Fruit fly (Drosophila melanogaster) whole organism, embryonic: ENCODE data around the gene CG13457.

Experiments
- Adf1 ChIP-seq: fragments of 200-800 bp; sonication (Bioruptor generic); IDR thresholded peaks from 2 replicates; pipeline ENCODE4 v1.3.6; 2022; ENCODE audit warnings: missing biosample characterization, missing genetic modification characterization
- Antp ChIP-seq: fragments of 200-800 bp; sonication (Bioruptor generic); optimal IDR thresholded peaks from 3 replicates; lab custom pipeline; 2016; ENCODE audit warnings: missing biosample characterization, missing genetic modification characterization
- Atf-2 ChIP-seq: fragments of 200-800 bp; sonication (Bioruptor generic); optimal IDR thresholded peaks from 2 replicates; lab custom pipeline; 2016; ENCODE audit warnings: missing biosample characterization, missing genetic modification characterization
- B-H2 ChIP-seq: fragments of 200-800 bp; sonication (Bioruptor generic); optimal IDR thresholded peaks from 2 replicates; lab custom pipeline; 2018; ENCODE audit warnings: missing biosample characterization, mild to moderate bottlenecking, missing genetic modification characterization
- Blimp-1 ChIP-seq: fragments of 200-800 bp; sonication (Bioruptor generic); optimal IDR thresholded peaks from 3 replicates; lab custom pipeline; 2018; ENCODE audit warnings: missing biosample characterization, missing genetic modification characterization, mild to moderate bottlenecking, moderate library complexity, missing genetic modification reagents
- CG10209 ChIP-seq: fragments of 200-800 bp; sonication (Bioruptor generic); optimal IDR thresholded peaks from 3 replicates; lab custom pipeline; 2017; ENCODE audit warnings: missing biosample characterization, mild to moderate bottlenecking, missing genetic modification characterization, missing genetic modification reagents
- CG1024 ChIP-seq: fragments of 200-800 bp; sonication (Bioruptor generic); IDR thresholded peaks from 2 replicates; pipeline ENCODE4 v1.3.6; 2022; ENCODE audit warnings: missing biosample characterization, missing genetic modification characterization
- CG10321 ChIP-seq: fragments of 200-800 bp; sonication (Bioruptor generic); IDR thresholded peaks from 2 replicates; pipeline ENCODE4 v1.3.6; 2022; ENCODE audit warnings: missing biosample characterization, missing genetic modification characterization
- CG12391 ChIP-seq: fragments of 200-800 bp; sonication (Bioruptor generic); optimal IDR thresholded peaks from 3 replicates; lab custom pipeline; 2018; ENCODE audit warnings: missing biosample characterization, mild to moderate bottlenecking, missing genetic modification characterization, moderate library complexity
- CG12659 ChIP-seq: fragments of 200-800 bp; sonication (Bioruptor generic); optimal IDR thresholded peaks from 3 replicates; lab custom pipeline; 2017; ENCODE audit warnings: mild to moderate bottlenecking, missing biosample characterization, missing genetic modification reagents, missing genetic modification characterization
- CG13424 ChIP-seq: fragments of 200-800 bp; sonication (Bioruptor generic); optimal IDR thresholded peaks from 2 replicates; lab custom pipeline; 2019; ENCODE audit warnings: missing biosample characterization, mild to moderate bottlenecking, missing genetic modification characterization, moderate library complexity
- CG15011 ChIP-seq: fragments of 200-800 bp; sonication (Bioruptor generic); optimal IDR thresholded peaks from 3 replicates; lab custom pipeline; 2018; ENCODE audit warnings: missing biosample characterization, mild to moderate bottlenecking, missing genetic modification characterization
- CG15514 ChIP-seq: fragments of 200-800 bp; sonication (Bioruptor generic); optimal IDR thresholded peaks from 3 replicates; lab custom pipeline; 2017; ENCODE audit warnings: missing biosample characterization, missing genetic modification characterization, mild to moderate bottlenecking, moderate library complexity, missing genetic modification reagents
- CG17912 ChIP-seq: fragments of 200-800 bp; sonication (Bioruptor generic); optimal IDR thresholded peaks from 2 replicates; lab custom pipeline; 2018; ENCODE audit warnings: missing biosample characterization, mild to moderate bottlenecking, missing genetic modification characterization
- CG2199 ChIP-seq: fragments of 200-800 bp; sonication (Bioruptor generic); IDR thresholded peaks from 3 replicates; pipeline ENCODE4 v1.3.6; 2022; ENCODE audit warnings: missing biosample characterization, missing genetic modification characterization
- CG3065 ChIP-seq: fragments of 200-800 bp; sonication (Bioruptor generic); optimal IDR thresholded peaks from 2 replicates; lab custom pipeline; 2016; ENCODE audit warnings: missing biosample characterization, missing genetic modification characterization
- CG3281 ChIP-seq: fragments of 200-800 bp; sonication (Bioruptor generic); optimal IDR thresholded peaks from 3 replicates; lab custom pipeline; 2017; ENCODE audit warnings: missing biosample characterization, mild to moderate bottlenecking, missing genetic modification characterization
- CG6689 ChIP-seq: fragments of 200-800 bp; sonication (Bioruptor generic); IDR thresholded peaks from 2 replicates; pipeline ENCODE4 v1.3.6; 2022; ENCODE audit warnings: missing biosample characterization, missing genetic modification characterization
- CG8388 ChIP-seq: fragments of 200-800 bp; sonication (Bioruptor generic); optimal IDR thresholded peaks from 2 replicates; lab custom pipeline; 2019; ENCODE audit warnings: missing biosample characterization, mild to moderate bottlenecking, missing genetic modification characterization, moderate library complexity
- CG9932 ChIP-seq: fragments of 200-800 bp; sonication (Bioruptor generic); IDR thresholded peaks from 2 replicates; pipeline ENCODE4 v1.3.6; 2022; ENCODE audit warnings: missing biosample characterization, missing genetic modification characterization
- D19A ChIP-seq: fragments of 200-800 bp; optimal IDR thresholded peaks from 3 replicates; lab custom pipeline; 2019; ENCODE audit warnings: missing biosample characterization, mild to moderate bottlenecking, missing genetic modification characterization, moderate library complexity
- Doc2 ChIP-seq: fragments of 200-800 bp; sonication (Bioruptor generic); IDR thresholded peaks from 2 replicates; pipeline ENCODE4 v1.3.6; 2022; ENCODE audit warnings: missing biosample characterization, missing genetic modification characterization
- Doc3 ChIP-seq: fragments of 200-800 bp; sonication (Bioruptor generic); IDR thresholded peaks from 3 replicates; pipeline ENCODE4 v1.3.6; 2022; ENCODE audit warnings: missing biosample characterization, missing genetic modification characterization; ENCODE audit not compliant: partially characterized antibody
- Fer3 ChIP-seq: fragments of 200-800 bp; sonication (Bioruptor generic); optimal IDR thresholded peaks from 2 replicates; lab custom pipeline; 2018; ENCODE audit warnings: missing biosample characterization, mild to moderate bottlenecking, missing genetic modification characterization, moderate library complexity
- H2.0 ChIP-seq: fragments of 200-800 bp; sonication (Bioruptor generic); IDR thresholded peaks from 2 replicates; pipeline ENCODE4 v1.3.6; 2022; ENCODE audit warnings: missing biosample characterization, missing genetic modification characterization
- HLHmδ ChIP-seq: fragments of 200-800 bp; sonication (Bioruptor generic); optimal IDR thresholded peaks from 2 replicates; lab custom pipeline; 2018; ENCODE audit warnings: missing biosample characterization, mild to moderate bottlenecking, missing genetic modification characterization, moderate library complexity
- Hmr ChIP-seq: fragments of 200-800 bp; sonication (Bioruptor generic); optimal IDR thresholded peaks from 3 replicates; lab custom pipeline; 2017; ENCODE audit warnings: mild to moderate bottlenecking, missing biosample characterization, missing genetic modification reagents, missing genetic modification characterization
- Hr39 ChIP-seq: fragments of >200 bp; optimal IDR thresholded peaks from 2 replicates; lab custom pipeline; 2017
- MBD-R2 ChIP-seq: fragments of 200-800 bp; sonication (Bioruptor generic); IDR thresholded peaks from 2 replicates; pipeline ENCODE4 v1.3.6; 2022; ENCODE audit warnings: missing biosample characterization, missing genetic modification characterization
- MTF-1 ChIP-seq: fragments of 200-800 bp; sonication (Bioruptor generic); optimal IDR thresholded peaks from 2 replicates; lab custom pipeline; 2018; ENCODE audit warnings: missing biosample characterization, mild to moderate bottlenecking, missing genetic modification characterization, borderline replicate concordance
- Meics ChIP-seq: fragments of 200-800 bp; sonication (Bioruptor generic); optimal IDR thresholded peaks from 2 replicates; lab custom pipeline; 2017; ENCODE audit warnings: missing biosample characterization, mild to moderate bottlenecking, missing genetic modification characterization
- Sin3A ChIP-seq: fragments of >200 bp; optimal IDR thresholded peaks from 2 replicates; lab custom pipeline; 2018
- Six4 ChIP-seq: fragments of 200-800 bp; sonication (Bioruptor generic); optimal IDR thresholded peaks from 2 replicates; lab custom pipeline; 2016; ENCODE audit warnings: missing biosample characterization, missing genetic modification characterization
- al ChIP-seq: fragments of 200-800 bp; sonication (Bioruptor generic); IDR thresholded peaks from 2 replicates; pipeline ENCODE4 v1.3.6; 2022; ENCODE audit warnings: missing biosample characterization, missing genetic modification characterization
- ash1 ChIP-seq: fragments of 200-800 bp; sonication (Bioruptor generic); optimal IDR thresholded peaks from 2 replicates; lab custom pipeline; 2018; ENCODE audit warnings: missing biosample characterization, mild to moderate bottlenecking, missing genetic modification characterization
- ato ChIP-seq: fragments of 200-800 bp; sonication (Bioruptor generic); IDR thresholded peaks from 2 replicates; pipeline ENCODE4 v1.3.6; 2022; ENCODE audit warnings: missing biosample characterization, missing genetic modification characterization; ENCODE audit not compliant: partially characterized antibody
- cg ChIP-seq: fragments of 200-800 bp; sonication (Bioruptor generic); optimal IDR thresholded peaks from 3 replicates; lab custom pipeline; 2019; ENCODE audit warnings: missing biosample characterization, mild to moderate bottlenecking, missing genetic modification characterization, moderate library complexity
- dysf ChIP-seq: fragments of 200-800 bp; sonication (Bioruptor generic); IDR thresholded peaks from 3 replicates; pipeline ENCODE4 v1.3.6; 2022; ENCODE audit warnings: missing biosample characterization, missing genetic modification characterization
- emc ChIP-seq: fragments of 200-800 bp; sonication (Bioruptor generic); optimal IDR thresholded peaks from 2 replicates; lab custom pipeline; 2016; ENCODE audit warnings: missing biosample characterization, missing genetic modification characterization
- fd96Cb ChIP-seq: fragments of 200-800 bp; sonication (Bioruptor generic); optimal IDR thresholded peaks from 2 replicates; lab custom pipeline; 2018; ENCODE audit warnings: missing biosample characterization, mild to moderate bottlenecking, missing genetic modification characterization, moderate library complexity
- grn ChIP-seq: fragments of 200-800 bp; sonication (Bioruptor generic); optimal IDR thresholded peaks from 3 replicates; lab custom pipeline; 2017; ENCODE audit warnings: missing biosample characterization, missing genetic modification characterization
- jigr1 ChIP-seq: fragments of 200-800 bp; sonication (Bioruptor generic); IDR thresholded peaks from 3 replicates; pipeline ENCODE4 v1.3.6; 2022; ENCODE audit warnings: missing biosample characterization, missing genetic modification characterization
- ken ChIP-seq: fragments of 200-800 bp; sonication (Bioruptor generic); IDR thresholded peaks from 3 replicates; pipeline ENCODE4 v1.3.6; 2022; ENCODE audit warnings: missing biosample characterization, missing genetic modification characterization
- nau ChIP-seq: fragments of 200-800 bp; sonication (Bioruptor generic); optimal IDR thresholded peaks from 3 replicates; lab custom pipeline; 2017; ENCODE audit warnings: missing biosample characterization, mild to moderate bottlenecking, missing genetic modification characterization, missing genetic modification reagents
- nmo ChIP-seq: fragments of 200-800 bp; sonication (Bioruptor generic); optimal IDR thresholded peaks from 2 replicates; lab custom pipeline; 2018; ENCODE audit warnings: missing biosample characterization, mild to moderate bottlenecking, missing genetic modification characterization, moderate library complexity
- otp ChIP-seq: fragments of 200-800 bp; sonication (Bioruptor generic); IDR thresholded peaks from 3 replicates; pipeline ENCODE4, ENCODE4 v1.3.6; 2022; ENCODE audit warnings: missing biosample characterization, missing genetic modification characterization
- phol ChIP-seq: fragments of 200-800 bp; sonication (Bioruptor generic); optimal IDR thresholded peaks from 3 replicates; lab custom pipeline; 2018; ENCODE audit warnings: missing biosample characterization, mild to moderate bottlenecking, missing genetic modification characterization, moderate library complexity
- row ChIP-seq: fragments of 200-800 bp; sonication (Bioruptor generic); IDR thresholded peaks from 3 replicates; pipeline ENCODE4 v1.3.6; 2022; ENCODE audit warnings: missing biosample characterization, missing genetic modification characterization
- sens-2 ChIP-seq: fragments of 200-800 bp; sonication (Bioruptor generic); IDR thresholded peaks from 2 replicates; pipeline ENCODE4 v1.3.6; 2022; ENCODE audit warnings: missing biosample characterization, missing genetic modification characterization

Gene CG13457

DNA sequence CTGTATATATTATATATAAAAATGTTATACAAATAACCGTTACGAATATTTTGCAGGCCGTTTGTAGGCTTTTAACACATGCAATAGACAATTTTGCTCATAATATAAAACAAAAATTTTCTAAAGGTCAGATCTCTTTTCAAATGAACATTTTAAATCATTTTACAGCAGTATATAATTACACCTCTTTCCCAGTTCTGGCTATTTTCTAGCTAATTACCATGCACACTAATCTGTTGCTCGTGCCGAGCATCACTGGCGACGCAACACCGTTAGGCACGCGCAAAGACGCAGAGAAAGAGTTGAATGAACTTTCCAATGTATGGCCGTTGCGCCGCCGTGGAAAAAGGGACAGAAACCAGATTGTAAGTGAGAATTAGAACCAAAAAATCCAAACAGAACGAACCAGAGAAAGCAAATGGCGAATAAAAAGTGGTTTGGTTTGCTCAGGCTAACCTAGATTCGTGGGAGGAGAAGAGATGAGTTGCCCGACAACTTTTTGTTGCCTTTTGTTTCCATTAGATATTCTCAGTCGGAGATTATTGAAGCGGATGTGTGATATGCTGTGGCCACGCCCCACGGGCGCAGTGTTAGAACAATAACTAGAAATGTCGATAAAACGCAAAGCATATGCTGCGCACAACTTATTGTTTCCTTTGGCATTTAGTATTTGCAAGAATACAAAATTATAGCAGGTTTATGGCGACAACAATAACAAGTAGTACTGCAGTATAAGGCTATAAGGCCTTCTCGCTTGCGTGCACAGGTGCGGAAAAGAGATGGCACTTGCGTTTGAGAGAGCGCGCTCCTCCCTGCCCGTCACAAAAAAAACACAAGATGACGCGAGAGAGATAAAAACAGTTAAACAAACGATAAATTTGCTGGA lies 10.2 kb upstream of the CG13457 start (continued):
- TF ChIP-seq otp (GFP tag; lab: Robert Waterston, UW) (no peak), CG10209 (GFP tag; lab: Kevin White, UChicago) (peak; percentile 32), Doc3 (GFP tag; lab: Robert Waterston, UW) (0 out of 3 replicates have a peak, but pooled peaks have one; percentile 13), Adf1 (GFP tag; lab: Robert Waterston, UW) (no peak), H2.0 (GFP tag; lab: Robert Waterston, UW) (0 out of 2 replicates have a peak, but pooled peaks have one; percentile 26), sens-2 (GFP tag; lab: Robert Waterston, UW) (no peak), CG1024 (no peak), HLHmδ (peak; percentile 33), CG12659 (peak; percentile 2), CG3281 (GFP tag; lab: Kevin White, UChicago) (no peak), al (GFP tag; lab: Robert Waterston, UW) (peak; percentile 36; the same call in 1 of the 2 replicates), ash1 (GFP tag; lab: Kevin White, UChicago) (no peak), Blimp-1 (peak; percentile 16), Meics (no peak), CG15011 (GFP tag; lab: Kevin White, UChicago) (no peak), B-H2 (GFP tag; lab: Kevin White, UChicago) (peak; percentile 15), Sin3A (lab: Kevin White, UChicago) (no peak), dysf (GFP tag; lab: Robert Waterston, UW) (peak; percentile 14; the same call in 1 of the 3 replicates), CG13424 (tag; lab: Kevin White, UChicago) (peak; percentile 46), jigr1 (no peak), Hr39 (lab: Kevin White, UChicago) (no peak), nmo (peak; percentile 26), ken (GFP tag; lab: Robert Waterston, UW) (peak; percentile 63; the same call in 1 of the 3 replicates), nau (GFP tag; lab: Kevin White, UChicago) (no peak), CG2199 (peak; percentile 34; the same call in 1 of the 3 replicates), row (GFP tag; lab: Robert Waterston, UW) (peak; percentile 83), fd96Cb (no peak), Fer3 (tag; lab: Kevin White, UChicago) (peak; percentile 20), Antp (no peak), CG3065 (GFP tag; lab: Kevin White, UChicago) (peak; percentile 17), CG6689 (GFP tag; lab: Robert Waterston, UW) (no peak), Hmr (GFP tag; lab: Kevin White, UChicago) (peak; percentile 19), Doc2 (no peak), D19A (tag; lab: Kevin White, UChicago) (peak; percentile 14), CG10321 (GFP tag; lab: Robert Waterston, UW) (peak; percentile 96), Six4 (GFP tag; lab: Kevin White, UChicago) (no peak), CG8388 (no peak), CG9932 (GFP tag; lab: Robert Waterston, UW) (peak; percentile 64), cg (no peak), CG17912 (GFP tag; lab: Kevin White, UChicago) (peak; percentile 10), MBD-R2 (GFP tag; lab: Robert Waterston, UW) (no peak), phol (peak; percentile 16), ato (GFP tag; lab: Robert Waterston, UW) (no peak), Atf-2 (GFP tag; lab: Kevin White, UChicago) (no peak), grn (GFP tag; lab: Kevin White, UChicago) (peak; percentile 86), CG12391 (tag; lab: Kevin White, UChicago) (peak; percentile 46), CG15514 (GFP tag; lab: Kevin White, UChicago) (peak; percentile 37), MTF-1 (GFP tag; lab: Kevin White, UChicago) (no peak), emc (GFP tag; lab: Kevin White, UChicago) (no peak)
